Worm (Caenorhabditis elegans) whole organism, L3 larva: ENCODE data around the gene mdh-2.

ENCODE experiments used
- ceh-16 ChIP-seq: sonication (generic microtip); optimal IDR thresholded peaks from 2 replicates; lab custom pipeline; 2017; ENCODE audit warnings: missing biosample characterization, missing genetic modification characterization
- nfya-1 ChIP-seq: sonication (generic microtip); optimal IDR thresholded peaks from 2 replicates; lab custom pipeline; 2017; ENCODE audit warnings: missing genetic modification characterization, mild to moderate bottlenecking, missing compliant biosample characterization, antibody characterized with exemption, moderate library complexity; ENCODE audit not compliant: insufficient read depth
- nhr-11 ChIP-seq: fragments of 150-350 bp; optimal IDR thresholded peaks from 2 replicates; lab custom pipeline; 2014; ENCODE audit warnings: missing biosample characterization, missing genetic modification characterization
- pqm-1 ChIP-seq: fragments of 150-350 bp; optimal IDR thresholded peaks from 2 replicates; lab custom pipeline; 2017; ENCODE audit warnings: missing biosample characterization, missing genetic modification characterization, inconsistent platforms
- sea-2 ChIP-seq: fragments of 150-350 bp; sonication (generic microtip); optimal IDR thresholded peaks from 4 replicates; lab custom pipeline; 2014; ENCODE audit warnings: missing biosample characterization, missing genetic modification reagents, missing genetic modification characterization
- ztf-11 ChIP-seq: fragments of 150-350 bp; optimal IDR thresholded peaks from 2 replicates; lab custom pipeline; 2014; ENCODE audit warnings: missing biosample characterization, missing genetic modification characterization

DNA sequence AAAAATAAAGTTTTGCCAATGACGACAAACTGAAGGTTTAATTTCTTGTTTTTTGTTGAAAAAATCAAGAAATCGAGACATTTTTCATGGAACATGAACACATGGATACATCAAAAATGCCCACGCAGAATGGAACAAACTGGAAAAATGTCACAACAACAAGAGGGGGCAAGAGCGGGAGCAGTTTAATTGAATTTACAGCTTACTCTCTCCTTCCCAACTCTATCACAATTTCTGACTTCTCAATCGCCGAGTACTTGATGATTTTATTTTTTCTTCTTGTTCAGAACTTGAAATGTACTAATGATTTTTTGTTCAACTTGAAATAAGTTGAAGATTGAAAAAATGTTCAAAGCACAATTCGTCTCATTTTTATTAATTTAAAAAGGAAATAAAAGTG lies 37.4 kb upstream of the mdh-2 start:
- TF ChIP-seq ztf-11 (tag; lab: Kevin White, UChicago), result no peak
- no peak for TF ChIP-seq ceh-16 (tag; lab: Kevin White, UChicago)
- TF ChIP-seq pqm-1, result no peak
- TF ChIP-seq nfya-1 (tag; lab: Kevin White, UChicago), result no peak
- TF ChIP-seq nhr-11 (tag; lab: Kevin White, UChicago), result no peak
- TF ChIP-seq sea-2 (GFP tag; lab: Kevin White, UChicago), result no peak
